Fruit fly (Drosophila melanogaster): ENCODE data around the gene Ndc80.

Ndc80 gene

DNA sequence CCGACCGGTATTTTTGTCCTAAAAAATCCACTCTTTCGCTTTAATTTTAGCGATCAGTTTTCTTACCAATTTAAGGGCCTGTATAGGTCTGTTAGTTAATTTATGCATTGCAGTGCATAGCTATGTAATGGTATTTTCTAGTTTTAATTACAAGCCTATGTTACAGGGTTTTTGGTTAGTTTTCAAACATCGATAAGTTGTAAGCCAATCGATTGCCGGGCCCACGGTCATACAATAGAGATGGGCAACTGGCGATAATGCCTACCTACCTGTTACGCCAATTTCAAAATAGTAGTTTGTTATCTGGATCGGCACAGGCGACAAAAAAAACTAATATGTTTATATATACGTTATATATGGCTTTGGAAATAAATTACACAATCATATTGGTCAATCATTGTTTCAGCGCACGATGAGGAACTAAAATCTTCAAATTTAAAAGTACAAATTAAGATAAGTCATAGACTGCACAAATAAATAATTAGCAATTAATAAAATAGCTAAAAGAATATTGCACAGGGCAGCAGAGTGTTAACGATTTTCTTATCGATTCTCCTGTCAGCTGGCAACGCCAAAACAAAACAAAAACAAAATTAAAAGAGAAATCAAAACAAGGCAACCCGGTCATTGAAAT lies 4.7 kb upstream of the Ndc80 start, which contains the start of the genes tth and Tango2 (continued):
- peak; percentile 66 for TF ChIP-seq CG14014 (GFP tag; IDR thresholded peaks at IDR 0.05)
- peak; percentile 28 for TF ChIP-seq CG18011 (GFP tag; optimal IDR thresholded peaks at IDR 0.05)
- TF ChIP-seq CG7963 (GFP tag; IDR thresholded peaks at IDR 0.05; ENCODE audit: partially characterized antibody), result no peak
- peak; percentile 20 for TF ChIP-seq CG8359 (GFP tag; optimal IDR thresholded peaks at IDR 0.05; ENCODE audit: borderline replicate concordance)
- TF ChIP-seq nau (GFP tag; optimal IDR thresholded peaks at IDR 0.05), result no peak
- no peak for TF ChIP-seq run (tag; optimal IDR thresholded peaks at IDR 0.05)
- TF ChIP-seq Hey (tag; optimal IDR thresholded peaks at IDR 0.05), result peak; percentile 46
- peak; percentile 75 for TF ChIP-seq unpg (GFP tag; optimal IDR thresholded peaks at IDR 0.05)
- TF ChIP-seq chif (GFP tag; optimal IDR thresholded peaks at IDR 0.05), result peak in 1 of 2 experiments; percentile 65
- no peak for TF ChIP-seq CG5180 (GFP tag; optimal IDR thresholded peaks at IDR 0.05)
- TF ChIP-seq ap (GFP tag; IDR thresholded peaks at IDR 0.05), result peak; percentile 36; the same call in 1 of the 2 replicates
- peak; percentile 75 for TF ChIP-seq schlank (tag; optimal IDR thresholded peaks at IDR 0.05)
- TF ChIP-seq br (optimal IDR thresholded peaks at IDR 0.05), result no peak
- TF ChIP-seq HHEX (GFP tag; optimal IDR thresholded peaks at IDR 0.05), result peak; percentile 60
- TF ChIP-seq CG4404 (GFP tag; IDR thresholded peaks at IDR 0.05), result peak; percentile 77
- 0 out of 3 replicates have a peak, but pooled peaks have one; percentile 49 for TF ChIP-seq C15 (GFP tag; IDR thresholded peaks at IDR 0.05)
- peak; percentile 49 for TF ChIP-seq grn (GFP tag; optimal IDR thresholded peaks at IDR 0.05)
- no peak for TF ChIP-seq h (optimal IDR thresholded peaks at IDR 0.05)
- peak; percentile 63 for TF ChIP-seq bigmax (GFP tag; optimal IDR thresholded peaks at IDR 0.05)
- TF ChIP-seq E2f1 (GFP tag; IDR thresholded peaks at IDR 0.05), result peak; percentile 67
- TF ChIP-seq Lpt (GFP tag; optimal IDR thresholded peaks at IDR 0.05), result no peak
- peak; percentile 90 for TF ChIP-seq Sry-δ (GFP tag; optimal IDR thresholded peaks at IDR 0.05)
- no peak for TF ChIP-seq CG7271 (tag; optimal IDR thresholded peaks at IDR 0.05)
- TF ChIP-seq gcm (GFP tag; optimal IDR thresholded peaks at IDR 0.05), result peak; percentile 59
- no peak for TF ChIP-seq ro (GFP tag; IDR thresholded peaks at IDR 0.05)
- TF ChIP-seq CG9817 (tag; optimal IDR thresholded peaks at IDR 0.05), result peak; percentile 80
- TF ChIP-seq ind (GFP tag; optimal IDR thresholded peaks at IDR 0.05), result peak; percentile 63
- peak; percentile 78 for TF ChIP-seq Oli (tag; optimal IDR thresholded peaks at IDR 0.05)
- peak; percentile 76 for TF ChIP-seq Fer3 (tag; optimal IDR thresholded peaks at IDR 0.05)
- peak; percentile 69 for TF ChIP-seq Myb (GFP tag; optimal IDR thresholded peaks at IDR 0.05)
- no peak for TF ChIP-seq ac (GFP tag; optimal IDR thresholded peaks at IDR 0.05)
- peak; percentile 51 for TF ChIP-seq salm (tag; optimal IDR thresholded peaks at IDR 0.05)
- peak; percentile 3 for TF ChIP-seq CG4820 (GFP tag; optimal IDR thresholded peaks at IDR 0.05)
- TF ChIP-seq CG8290 (GFP tag; optimal IDR thresholded peaks at IDR 0.05), result peak; percentile 5
- no peak for TF ChIP-seq CG8290 (tag; optimal IDR thresholded peaks at IDR 0.05)
- peak; percentile 26 for TF ChIP-seq CG3995 (GFP tag; optimal IDR thresholded peaks at IDR 0.05)
- TF ChIP-seq Oaz (GFP tag; IDR thresholded peaks at IDR 0.05), result peak; percentile 63
- TF ChIP-seq CG10565 (GFP tag; optimal IDR thresholded peaks at IDR 0.05), result no peak
- peak; percentile 51 for TF ChIP-seq D19A (tag; optimal IDR thresholded peaks at IDR 0.05)
- TF ChIP-seq CG9727 (GFP tag; optimal IDR thresholded peaks at IDR 0.05), result peak; percentile 63
- no peak for TF ChIP-seq dimm (GFP tag; IDR thresholded peaks at IDR 0.05)
- TF ChIP-seq CG11723 (GFP tag; optimal IDR thresholded peaks at IDR 0.05), result no peak
- no peak for TF ChIP-seq pb (GFP tag; optimal IDR thresholded peaks at IDR 0.05)
- TF ChIP-seq CG13424 (tag; optimal IDR thresholded peaks at IDR 0.05), result peak; percentile 80
- peak; percentile 63 for TF ChIP-seq CG14441 (GFP tag; IDR thresholded peaks at IDR 0.05)
- peak; percentile 20 for TF ChIP-seq CG8089 (GFP tag; optimal IDR thresholded peaks at IDR 0.05)
- peak; percentile 18 for TF ChIP-seq kah (GFP tag; optimal IDR thresholded peaks at IDR 0.05)
- peak; percentile 88 for TF ChIP-seq gem (tag; optimal IDR thresholded peaks at IDR 0.05)
- TF ChIP-seq Ets97D (GFP tag; optimal IDR thresholded peaks at IDR 0.05), result peak; percentile 59
- no peak for TF ChIP-seq Hr39 (optimal IDR thresholded peaks at IDR 0.05)
- peak; percentile 60 for TF ChIP-seq sug (tag; optimal IDR thresholded peaks at IDR 0.05)
